Worm (Caenorhabditis elegans) whole organism, mixed stage, embryonic: ENCODE data around the gene srz-102.

Experiments
- bed-3 ChIP-seq: fragments of 200-800 bp; sonication (Bioruptor generic); optimal IDR thresholded peaks from 3 replicates; lab custom pipeline; 2018; ENCODE audit warnings: mild to moderate bottlenecking, missing genetic modification characterization, moderate library complexity, missing compliant biosample characterization
- blmp-1 ChIP-seq: fragments of 150-350 bp; optimal IDR thresholded peaks from 2 replicates; lab custom pipeline; 2014; ENCODE audit warnings: missing biosample characterization, missing genetic modification characterization
- ceh-39 ChIP-seq: fragments of 150-350 bp; optimal IDR thresholded peaks from 2 replicates; lab custom pipeline; 2014; ENCODE audit warnings: missing biosample characterization, missing genetic modification characterization
- ceh-43 ChIP-seq: fragments of 200-800 bp; sonication (Bioruptor generic); optimal IDR thresholded peaks from 2 replicates; lab custom pipeline; 2018; ENCODE audit warnings: mild to moderate bottlenecking, missing genetic modification characterization, moderate library complexity, missing compliant biosample characterization
- ceh-83 ChIP-seq: fragments of 200-800 bp; sonication (Bioruptor generic); optimal IDR thresholded peaks from 2 replicates; lab custom pipeline; 2018; ENCODE audit warnings: mild to moderate bottlenecking, missing genetic modification characterization, missing compliant biosample characterization
- ces-1 ChIP-seq: fragments of 150-350 bp; optimal IDR thresholded peaks from 2 replicates; lab custom pipeline; 2014; ENCODE audit warnings: missing biosample characterization, missing genetic modification reagents, missing genetic modification characterization
- cnd-1 ChIP-seq: fragments of 200-800 bp; sonication (Bioruptor generic); optimal IDR thresholded peaks from 2 replicates; lab custom pipeline; 2018; ENCODE audit warnings: mild to moderate bottlenecking, missing genetic modification characterization, missing compliant biosample characterization
- drap-1 ChIP-seq: fragments of 200-800 bp; sonication (Bioruptor generic); optimal IDR thresholded peaks from 3 replicates; lab custom pipeline; 2018; ENCODE audit warnings: mild to moderate bottlenecking, missing genetic modification characterization, missing compliant biosample characterization
- elt-1 ChIP-seq: sonication (generic microtip); optimal IDR thresholded peaks from 2 replicates; lab custom pipeline; 2017; ENCODE audit warnings: missing genetic modification characterization, mild to moderate bottlenecking, missing compliant biosample characterization, antibody characterized with exemption, moderate library complexity, borderline replicate concordance; ENCODE audit not compliant: insufficient read depth
- elt-3 ChIP-seq: fragments of 150-350 bp; optimal IDR thresholded peaks from 2 replicates; lab custom pipeline; 2014; ENCODE audit warnings: missing biosample characterization, missing genetic modification characterization
- flh-1 ChIP-seq: fragments of 200-800 bp; sonication (Bioruptor generic); optimal IDR thresholded peaks from 2 replicates; lab custom pipeline; 2018; ENCODE audit warnings: mild to moderate bottlenecking, missing genetic modification characterization, moderate library complexity, missing compliant biosample characterization
- hlh-1 ChIP-seq: fragments of 150-350 bp; optimal IDR thresholded peaks from 2 replicates; lab custom pipeline; 2014; ENCODE audit warnings: missing biosample characterization, missing genetic modification reagents, missing genetic modification characterization
- lin-32 ChIP-seq: fragments of 200-800 bp; sonication (Bioruptor generic); optimal IDR thresholded peaks from 2 replicates; lab custom pipeline; 2018; ENCODE audit warnings: mild to moderate bottlenecking, missing genetic modification characterization, missing compliant biosample characterization
- lsy-2 ChIP-seq: fragments of 150-350 bp; optimal IDR thresholded peaks from 2 replicates; lab custom pipeline; 2014; ENCODE audit warnings: missing biosample characterization, missing genetic modification characterization
- mab-5 ChIP-seq: fragments of 150-350 bp; optimal IDR thresholded peaks from 2 replicates; lab custom pipeline; 2014; ENCODE audit warnings: missing biosample characterization, missing genetic modification characterization
- mep-1 ChIP-seq: fragments of 150-350 bp; optimal IDR thresholded peaks from 2 replicates; lab custom pipeline; 2017; ENCODE audit warnings: missing biosample characterization, missing genetic modification reagents, missing genetic modification characterization, inconsistent platforms
- mls-2 ChIP-seq: sonication (generic microtip); optimal IDR thresholded peaks from 2 replicates; lab custom pipeline; 2016; ENCODE audit warnings: mild to moderate bottlenecking, missing genetic modification characterization, moderate library complexity, missing compliant biosample characterization
- nhr-2 ChIP-seq: fragments of 150-350 bp; optimal IDR thresholded peaks from 2 replicates; lab custom pipeline; 2014; ENCODE audit warnings: missing biosample characterization, missing genetic modification characterization
- nhr-28 ChIP-seq: fragments of 150-350 bp; optimal IDR thresholded peaks from 2 replicates; lab custom pipeline; 2014; ENCODE audit warnings: missing biosample characterization, missing genetic modification characterization
- nhr-76 ChIP-seq: sonication (generic microtip); optimal IDR thresholded peaks from 2 replicates; lab custom pipeline; 2017; ENCODE audit warnings: missing biosample characterization, missing genetic modification characterization
- pha-4 ChIP-seq: fragments of 150-350 bp; optimal IDR thresholded peaks from 2 replicates; lab custom pipeline; 2018; ENCODE audit warnings: missing biosample characterization, missing genetic modification reagents, missing genetic modification characterization
- sem-2 ChIP-seq: fragments of 200-800 bp; sonication (Bioruptor generic); optimal IDR thresholded peaks from 2 replicates; lab custom pipeline; 2018; ENCODE audit warnings: mild to moderate bottlenecking, missing genetic modification characterization, missing compliant biosample characterization
- snpc-4 ChIP-seq: fragments of 150-350 bp; optimal IDR thresholded peaks from 2 replicates; lab custom pipeline; 2014; ENCODE audit warnings: missing biosample characterization, missing genetic modification characterization
- sptf-1 ChIP-seq: sonication (generic microtip); optimal IDR thresholded peaks from 2 replicates; lab custom pipeline; 2017; ENCODE audit warnings: mild to moderate bottlenecking, missing genetic modification characterization, moderate library complexity, missing compliant biosample characterization
- tbx-8 ChIP-seq: fragments of 200-800 bp; sonication (Bioruptor generic); optimal IDR thresholded peaks from 2 replicates; lab custom pipeline; 2018; ENCODE audit warnings: mild to moderate bottlenecking, missing genetic modification characterization, moderate library complexity, missing compliant biosample characterization
- unc-120 ChIP-seq: sonication (generic microtip); optimal IDR thresholded peaks from 2 replicates; lab custom pipeline; 2017; ENCODE audit warnings: missing genetic modification characterization, missing compliant biosample characterization; ENCODE audit not compliant: poor library complexity, severe bottlenecking
- unc-39 ChIP-seq: fragments of 150-350 bp; optimal IDR thresholded peaks from 2 replicates; lab custom pipeline; 2014; ENCODE audit warnings: missing biosample characterization, missing genetic modification characterization
- unc-62 ChIP-seq: fragments of 150-350 bp; optimal IDR thresholded peaks from 2 replicates; lab custom pipeline; 2014; ENCODE audit warnings: missing biosample characterization, missing genetic modification reagents, missing genetic modification characterization
- zip-8 ChIP-seq: fragments of 150-350 bp; optimal IDR thresholded peaks from 2 replicates; lab custom pipeline; 2014; ENCODE audit warnings: missing biosample characterization, missing genetic modification characterization
- ztf-11 ChIP-seq: fragments of 150-350 bp; optimal IDR thresholded peaks from 2 replicates; lab custom pipeline; 2014; ENCODE audit warnings: missing biosample characterization, missing genetic modification characterization

Gene srz-102

DNA sequence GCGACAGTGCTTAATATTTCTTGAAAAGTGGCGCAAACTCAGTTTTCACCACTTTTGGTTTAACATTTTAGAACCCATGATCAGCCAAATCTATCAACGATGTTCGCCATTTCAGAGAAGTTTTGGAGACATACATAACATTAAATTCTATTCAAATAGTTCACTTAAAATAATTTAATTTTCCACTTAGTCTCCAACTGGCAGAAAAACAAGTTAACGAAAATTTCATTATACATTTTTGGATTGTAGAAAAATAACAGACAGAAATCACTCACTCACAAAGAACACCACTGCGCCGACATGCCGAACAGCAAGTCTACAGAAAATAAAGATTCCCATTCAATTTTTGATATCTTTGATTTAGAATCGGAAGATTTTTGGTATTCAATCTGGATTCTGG is 7.3 kb upstream of the srz-102 start, which contains the start of gene srw-44:
TSS of gene srw-44 (plus strand) at position 301 of the 400 bp plus-strand sequence.
- no peak for TF ChIP-seq cnd-1
- TF ChIP-seq, all 35 proteins: peak for 0

ce11 chrV:16682886-16683285 is 4.4 kb upstream of the srz-102 start, which contains the start of gene srw-36:
Gene srw-36, plus strand, starts transcription at chrV:16683186.
- no peak for TF ChIP-seq mep-1
- no peak for TF ChIP-seq nhr-76
- TF ChIP-seq snpc-4 (tag; lab: Kevin White, UChicago) = no peak
- TF ChIP-seq ztf-11 = no peak
- TF ChIP-seq elt-3 (tag; lab: Kevin White, UChicago) = no peak
- TF ChIP-seq sem-2 (GFP tag; lab: Kevin White, UChicago) = no peak
- no peak for TF ChIP-seq lsy-2 (tag; lab: Kevin White, UChicago)
- no peak for TF ChIP-seq ceh-43
- TF ChIP-seq nhr-2 = no peak
- no peak for TF ChIP-seq nhr-28
- TF ChIP-seq zip-8 (tag; lab: Kevin White, UChicago) = no peak
- TF ChIP-seq mab-5 (tag; lab: Kevin White, UChicago) = no peak
- no peak for TF ChIP-seq drap-1 (GFP tag; lab: Kevin White, UChicago)
- TF ChIP-seq ceh-83 (GFP tag; lab: Kevin White, UChicago) = no peak
- no peak for TF ChIP-seq pha-4 (tag; lab: Kevin White, UChicago)
- TF ChIP-seq sptf-1 (tag; lab: Kevin White, UChicago) = no peak

DNA sequence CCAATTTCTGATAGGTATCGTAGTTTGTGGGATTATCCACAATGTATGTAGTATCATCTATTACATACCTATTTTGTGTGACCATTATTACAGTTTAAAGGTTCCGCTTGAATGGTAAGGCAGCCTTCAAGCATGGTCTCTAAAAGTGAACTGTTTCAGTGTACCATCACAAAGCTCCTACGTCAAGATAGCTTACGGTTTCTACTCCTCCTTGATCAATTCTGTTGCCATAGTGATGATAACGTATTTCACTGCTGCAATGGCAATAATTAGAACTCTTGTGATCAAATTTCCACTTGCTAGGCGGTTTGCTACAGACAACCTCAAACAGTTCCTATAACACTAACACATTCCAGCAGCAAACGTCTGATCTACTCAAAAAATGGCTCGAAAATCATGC is 4.0 kb upstream of the srz-102 start:
- TF ChIP-seq ceh-39 (no peak), blmp-1 (no peak), unc-39 (tag; lab: Kevin White, UChicago) (no peak), elt-1 (tag; lab: Kevin White, UChicago) (no peak), nhr-2 (no peak)

DNA sequence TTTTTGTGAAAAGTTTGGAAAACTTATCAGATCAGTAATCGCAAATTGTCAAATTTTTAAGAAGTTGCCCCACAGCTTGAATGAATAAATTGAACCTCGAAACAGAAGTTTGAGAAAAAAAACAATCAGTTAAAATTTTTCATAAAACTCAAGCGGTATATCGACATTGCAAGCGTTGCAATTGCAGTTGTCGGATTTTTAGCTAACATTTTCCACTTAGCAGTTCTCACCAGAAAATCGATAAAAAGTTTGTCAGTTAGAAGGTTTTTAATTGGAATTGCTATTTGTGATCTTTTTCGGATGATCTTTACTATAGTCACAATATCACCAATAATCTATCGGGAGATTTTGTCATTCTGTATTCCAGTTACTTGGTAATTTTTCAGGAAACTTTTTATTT is 1.6 kb upstream of the srz-102 start, which contains the start of gene srw-43:
TSS of gene srw-43 (plus strand) at position 301 of the 400 bp plus-strand sequence.
- TF ChIP-seq nhr-76 (no peak), snpc-4 (tag; lab: Kevin White, UChicago) (no peak), nhr-28 (no peak), sptf-1 (tag; lab: Kevin White, UChicago) (no peak), mls-2 (tag; lab: Kevin White, UChicago) (no peak)

- TF ChIP-seq flh-1 (GFP tag; lab: Kevin White, UChicago) (no peak), lsy-2 (tag; lab: Kevin White, UChicago) (no peak), snpc-4 (tag; lab: Kevin White, UChicago) (no peak), bed-3 (GFP tag; lab: Kevin White, UChicago) (no peak), lin-32 (GFP tag; lab: Kevin White, UChicago) (no peak), ces-1 (GFP tag; lab: Kevin White, UChicago) (no peak), elt-1 (tag; lab: Kevin White, UChicago) (no peak)
- TF ChIP-seq, all 35 proteins: peak for 0
Measured at ce11 chrV:16692988-16693387, 5.7 kb downstream of the srz-102 start.

DNA sequence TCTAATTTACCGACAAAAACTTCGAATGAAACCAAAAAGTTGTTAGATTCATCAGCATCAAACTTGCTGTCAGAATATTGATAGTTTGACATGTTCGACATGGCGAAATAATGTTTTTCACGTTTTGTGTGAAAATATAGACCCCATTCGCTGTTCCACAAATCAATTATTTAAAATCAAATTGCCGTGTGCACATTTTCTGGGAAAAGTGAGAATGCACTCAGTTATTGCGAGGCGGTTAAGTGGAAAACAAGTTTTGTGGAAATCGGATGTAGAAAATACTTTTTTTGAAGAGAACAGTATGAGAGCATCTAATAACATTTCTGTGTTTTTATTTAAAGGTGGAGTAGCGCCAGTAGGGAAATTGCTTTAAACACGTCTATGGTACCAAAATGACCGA is 6.4 kb downstream of the srz-102 start, which contains the start of gene srw-42:
TSS of gene srw-42 (minus strand) at position 101 of the 400 bp plus-strand sequence.
- TF ChIP-seq sem-2 (GFP tag; lab: Kevin White, UChicago) (no peak), mab-5 (tag; lab: Kevin White, UChicago) (no peak), hlh-1 (tag; lab: Kevin White, UChicago) (no peak), ceh-39 (no peak), ceh-83 (GFP tag; lab: Kevin White, UChicago) (no peak)

DNA sequence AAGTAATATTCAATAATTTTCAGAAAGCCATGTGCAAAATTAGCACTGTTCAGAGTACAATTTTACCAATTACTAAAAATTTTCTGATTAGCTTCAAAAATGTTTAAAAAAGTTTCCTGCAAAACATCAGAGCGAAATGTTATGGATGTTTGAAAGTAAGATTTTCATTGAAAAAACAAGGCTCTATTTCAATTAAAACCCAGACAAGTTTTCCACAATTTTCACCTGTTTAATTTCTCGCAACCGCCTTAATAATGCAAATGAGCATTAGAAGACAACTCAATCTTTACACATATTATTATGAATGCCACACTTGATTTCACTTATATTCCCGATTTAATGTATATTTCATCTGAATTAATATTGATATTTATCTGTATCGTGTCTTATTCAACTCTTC is 7.2 kb downstream of the srz-102 start, which contains the start of gene srz-101:
TSS of gene srz-101 (plus strand) at position 301 of the 400 bp plus-strand sequence.
- TF ChIP-seq nhr-28 (no peak), unc-62 (GFP tag; lab: Kevin White, UChicago) (no peak), hlh-1 (tag; lab: Kevin White, UChicago) (no peak), ces-1 (GFP tag; lab: Kevin White, UChicago) (no peak), blmp-1 (no peak), ceh-39 (no peak), tbx-8 (no peak), mls-2 (tag; lab: Kevin White, UChicago) (no peak), snpc-4 (tag; lab: Kevin White, UChicago) (no peak), ceh-83 (GFP tag; lab: Kevin White, UChicago) (no peak), bed-3 (GFP tag; lab: Kevin White, UChicago) (no peak), sptf-1 (tag; lab: Kevin White, UChicago) (no peak), cnd-1 (no peak), unc-120 (tag; lab: Kevin White, UChicago) (no peak), zip-8 (tag; lab: Kevin White, UChicago) (no peak), pha-4 (tag; lab: Kevin White, UChicago) (no peak), ceh-43 (no peak), nhr-2 (no peak)
